Worm (Caenorhabditis elegans) whole organism, early embryonic: ENCODE data around the gene odr-3.

Experiments used
- F13C5.2 ChIP-seq: sonication (generic microtip); optimal IDR thresholded peaks from 2 replicates; lab custom pipeline; 2017; ENCODE audit warnings: mild to moderate bottlenecking, missing genetic modification characterization, inconsistent platforms, missing compliant biosample characterization
- ama-1 ChIP-seq: fragments of 150-350 bp; optimal IDR thresholded peaks from 2 replicates; lab custom pipeline; 2014
- flt-1 ChIP-seq: fragments of 200-800 bp; sonication (Bioruptor generic); IDR thresholded peaks from 2 replicates; pipeline ENCODE4 v1.3.6; 2022; ENCODE audit warnings: missing genetic modification characterization, missing compliant biosample characterization
- hmbx-1 ChIP-seq: sonication (generic microtip); optimal IDR thresholded peaks from 2 replicates; lab custom pipeline; 2016; ENCODE audit warnings: mild to moderate bottlenecking, missing genetic modification characterization, missing compliant biosample characterization
- hnd-1 ChIP-seq: sonication (generic microtip); optimal IDR thresholded peaks from 2 replicates; lab custom pipeline; 2016; ENCODE audit warnings: missing genetic modification characterization, missing compliant biosample characterization
- sea-1 ChIP-seq: fragments of 200-800 bp; sonication (Bioruptor generic); conservative IDR thresholded peaks from 2 replicates; pipeline ENCODE4 v1.3.6; 2022; ENCODE audit warnings: missing genetic modification characterization, missing compliant biosample characterization
- tra-4 ChIP-seq: sonication (generic microtip); optimal IDR thresholded peaks from 2 replicates; lab custom pipeline; 2017; ENCODE audit warnings: missing genetic modification characterization, missing compliant biosample characterization

- TF ChIP-seq F13C5.2 (no peak), hmbx-1 (tag; lab: Kevin White, UChicago) (no peak), sea-1 (GFP tag; lab: Robert Waterston, UW) (no peak), flt-1 (GFP tag; lab: Robert Waterston, UW) (no peak), ama-1 (lab: Kevin White, UChicago) (no peak), hnd-1 (tag; lab: Kevin White, UChicago) (no peak), tra-4 (tag; lab: Kevin White, UChicago) (no peak)
These were observed 39.8 kb downstream of the odr-3 start, which contains the start of gene F57B1.6 for ce11 chrV:13209567-13209966.
